Fruit fly (Drosophila melanogaster): ENCODE data around the gene kst.

kst gene

dm6 chr3L:3319223-3319643 is 17.4 kb upstream of the kst start, which contains the start of the genes PIG-C, CG12016 and Dpm2 (continued):
- no peak for TF ChIP-seq wek (GFP tag; optimal IDR thresholded peaks at IDR 0.05)
- no peak for TF ChIP-seq HLHmδ (GFP tag; optimal IDR thresholded peaks at IDR 0.05)
- peak; percentile 96 for TF ChIP-seq CG14860 (GFP tag; IDR thresholded peaks at IDR 0.05; ENCODE audit: partially characterized antibody)
- no peak for TF ChIP-seq CG13894 (tag; optimal IDR thresholded peaks at IDR 0.05)
- TF ChIP-seq sug (tag; optimal IDR thresholded peaks at IDR 0.05): peak; percentile 81
- TF ChIP-seq YL-1 (GFP tag; optimal IDR thresholded peaks at IDR 0.05): peak; percentile 38
- TF ChIP-seq CG30020 (tag; optimal IDR thresholded peaks at IDR 0.05): peak; percentile 62
- TF ChIP-seq HmgD (GFP tag; optimal IDR thresholded peaks at IDR 0.05): peak; percentile 74
- no peak for TF ChIP-seq grn (GFP tag; optimal IDR thresholded peaks at IDR 0.05)
- TF ChIP-seq Dip2 (GFP tag; IDR thresholded peaks at IDR 0.05): no peak
- TF ChIP-seq sens-2 (GFP tag; IDR thresholded peaks at IDR 0.05): 0 out of 2 replicates have a peak, but pooled peaks have one; percentile 11
- TF ChIP-seq ERR (GFP tag; optimal IDR thresholded peaks at IDR 0.05): peak; percentile 36
- TF ChIP-seq klu (GFP tag; IDR thresholded peaks at IDR 0.05): peak; percentile 54; the same call in 1 of the 2 replicates
- TF ChIP-seq unpg (GFP tag; optimal IDR thresholded peaks at IDR 0.05): no peak
- TF ChIP-seq disco-r (GFP tag; optimal IDR thresholded peaks at IDR 0.05): no peak
- peak; percentile 71 for TF ChIP-seq az2 (GFP tag; optimal IDR thresholded peaks at IDR 0.05)
- peak; percentile 73 for TF ChIP-seq Mad (GFP tag; optimal IDR thresholded peaks at IDR 0.05)
- TF ChIP-seq CG13624 (GFP tag; optimal IDR thresholded peaks at IDR 0.05): peak; percentile 82
- TF ChIP-seq CG4730 (GFP tag; IDR thresholded peaks at IDR 0.05): peak; percentile 49; the same call in 1 of the 2 replicates
- peak; percentile 92 for TF ChIP-seq stwl (tag; optimal IDR thresholded peaks at IDR 0.05)
- no peak for TF ChIP-seq CG6254 (GFP tag; optimal IDR thresholded peaks at IDR 0.05)
- no peak for TF ChIP-seq exex (tag; optimal IDR thresholded peaks at IDR 0.05)
- TF ChIP-seq Hey (tag; optimal IDR thresholded peaks at IDR 0.05): no peak
- peak; percentile 58; the same call in 1 of the 2 replicates for TF ChIP-seq HLH3B (GFP tag; IDR thresholded peaks at IDR 0.05)
- peak; percentile 56 for TF ChIP-seq Fer3 (tag; optimal IDR thresholded peaks at IDR 0.05)
- TF ChIP-seq CG11247 (GFP tag; IDR thresholded peaks at IDR 0.05): peak; percentile 70
- peak in 1 of 2 experiments; percentile 55 for TF ChIP-seq insv (GFP tag; optimal IDR thresholded peaks at IDR 0.05)
- peak; percentile 64 for TF ChIP-seq Ssrp (tag; optimal IDR thresholded peaks at IDR 0.05)
- TF ChIP-seq jumu (GFP tag; optimal IDR thresholded peaks at IDR 0.05): peak; percentile 65
- peak; percentile 73 for TF ChIP-seq CG32532 (GFP tag; IDR thresholded peaks at IDR 0.05)
- TF ChIP-seq CG17829 (tag; optimal IDR thresholded peaks at IDR 0.05): peak; percentile 73
- peak; percentile 51 for TF ChIP-seq CG3163 (GFP tag; optimal IDR thresholded peaks at IDR 0.05)
- peak; percentile 67 for TF ChIP-seq cato (GFP tag; optimal IDR thresholded peaks at IDR 0.05; ENCODE audit: borderline replicate concordance)
- no peak for TF ChIP-seq jigr1 (GFP tag; IDR thresholded peaks at IDR 0.05)
- peak; percentile 77 for TF ChIP-seq Ets97D (GFP tag; optimal IDR thresholded peaks at IDR 0.05)
- TF ChIP-seq ash1 (GFP tag; optimal IDR thresholded peaks at IDR 0.05): no peak
- peak; percentile 98 for TF ChIP-seq Dll (GFP tag; IDR thresholded peaks at IDR 0.05; ENCODE audit: partially characterized antibody)
- TF ChIP-seq CG3838 (GFP tag; optimal IDR thresholded peaks at IDR 0.05): peak; percentile 27
- peak in 1 of 2 experiments; percentile 43 for TF ChIP-seq bsh (GFP tag; optimal IDR thresholded peaks at IDR 0.05)
- TF ChIP-seq dan (GFP tag; IDR thresholded peaks at IDR 0.05): no peak
- peak; percentile 55 for TF ChIP-seq CG33213 (GFP tag; optimal IDR thresholded peaks at IDR 0.05)
- TF ChIP-seq H15 (GFP tag; IDR thresholded peaks at IDR 0.05): 0 out of 3 replicates have a peak, but pooled peaks have one; percentile 32
- TF ChIP-seq CG18262 (tag; optimal IDR thresholded peaks at IDR 0.05): peak; percentile 55
- no peak for TF ChIP-seq CTCF (GFP tag; optimal IDR thresholded peaks at IDR 0.05)
- TF ChIP-seq CG12942 (GFP tag; optimal IDR thresholded peaks at IDR 0.05): peak; percentile 42
- peak; percentile 68 to 89 for TF ChIP-seq Pdp1 (GFP tag; optimal IDR thresholded peaks at IDR 0.05)
- TF ChIP-seq nau (GFP tag; optimal IDR thresholded peaks at IDR 0.05): no peak
- no peak for TF ChIP-seq Awh (GFP tag; IDR thresholded peaks at IDR 0.05)
- TF ChIP-seq salm (tag; optimal IDR thresholded peaks at IDR 0.05): peak; percentile 2
- TF ChIP-seq caup (GFP tag; optimal IDR thresholded peaks at IDR 0.05; ENCODE audit: severe bottlenecking): peak; percentile 56
- peak; percentile 58 for TF ChIP-seq CG4328 (GFP tag; optimal IDR thresholded peaks at IDR 0.05)
